Worm (Caenorhabditis elegans) whole organism, late embryonic: ENCODE results near the gene unc-76.

ENCODE experiments used
- C08G9.2 ChIP-seq: sonication (generic microtip); optimal IDR thresholded peaks from 2 replicates; lab custom pipeline; 2016; ENCODE audit warnings: mild to moderate bottlenecking, missing genetic modification characterization, moderate library complexity, missing compliant biosample characterization
- K02D7.2 ChIP-seq: sonication (generic microtip); optimal IDR thresholded peaks from 2 replicates; lab custom pipeline; 2017; ENCODE audit warnings: mild to moderate bottlenecking, missing genetic modification characterization, missing compliant biosample characterization
- K09A11.1 ChIP-seq: sonication (generic microtip); optimal IDR thresholded peaks from 2 replicates; lab custom pipeline; 2017; ENCODE audit warnings: antibody characterized with exemption, mild to moderate bottlenecking, missing genetic modification characterization, missing compliant biosample characterization; ENCODE audit not compliant: insufficient read depth
- T23F11.4 ChIP-seq: fragments of 200-800 bp; sonication (Bioruptor generic); optimal IDR thresholded peaks from 2 replicates; lab custom pipeline; 2018; ENCODE audit warnings: mild to moderate bottlenecking, missing genetic modification characterization, missing compliant biosample characterization
- ceh-18 ChIP-seq: sonication (generic microtip); optimal IDR thresholded peaks from 2 replicates; lab custom pipeline; 2016; ENCODE audit warnings: missing genetic modification characterization, missing compliant biosample characterization
- ceh-19 ChIP-seq: fragments of 200-800 bp; sonication (Bioruptor generic); optimal IDR thresholded peaks from 2 replicates; lab custom pipeline; 2018; ENCODE audit warnings: mild to moderate bottlenecking, missing genetic modification characterization, missing compliant biosample characterization
- ceh-2 ChIP-seq: sonication (generic microtip); optimal IDR thresholded peaks from 2 replicates; lab custom pipeline; 2016; ENCODE audit warnings: missing genotype, missing genetic modification characterization, missing compliant biosample characterization
- ceh-22 ChIP-seq: sonication (generic microtip); optimal IDR thresholded peaks from 2 replicates; lab custom pipeline; 2017; ENCODE audit warnings: missing biosample characterization, missing genetic modification characterization
- ceh-24 ChIP-seq: sonication (generic microtip); optimal IDR thresholded peaks from 2 replicates; lab custom pipeline; 2016; ENCODE audit warnings: mild to moderate bottlenecking, missing genetic modification characterization, missing compliant biosample characterization
- ceh-30 ChIP-seq: fragments of 150-350 bp; optimal IDR thresholded peaks from 2 replicates; lab custom pipeline; 2014; ENCODE audit warnings: missing biosample characterization, missing genetic modification characterization
- ceh-34 ChIP-seq: sonication (generic microtip); optimal IDR thresholded peaks from 2 replicates; lab custom pipeline; 2016; ENCODE audit warnings: mild to moderate bottlenecking, missing genetic modification characterization, missing compliant biosample characterization
- ceh-45 ChIP-seq: fragments of 200-800 bp; sonication (Bioruptor generic); IDR thresholded peaks from 2 replicates; pipeline ENCODE4 v1.3.6; 2022; ENCODE audit warnings: missing genetic modification reagents, missing genetic modification characterization, missing compliant biosample characterization
- ceh-6 ChIP-seq: fragments of 200-800 bp; sonication (Bioruptor generic); optimal IDR thresholded peaks from 2 replicates; lab custom pipeline; 2018; ENCODE audit warnings: mild to moderate bottlenecking, missing genetic modification characterization, missing compliant biosample characterization
- ceh-9 ChIP-seq: sonication (generic microtip); optimal IDR thresholded peaks from 2 replicates; lab custom pipeline; 2016; ENCODE audit warnings: mild to moderate bottlenecking, missing genetic modification characterization, inconsistent platforms, missing compliant biosample characterization
- che-1 ChIP-seq: sonication (generic microtip); optimal IDR thresholded peaks from 2 replicates; lab custom pipeline; 2016; ENCODE audit warnings: mild to moderate bottlenecking, missing genetic modification characterization, missing compliant biosample characterization
- dmd-4 ChIP-seq: sonication (generic microtip); optimal IDR thresholded peaks from 2 replicates; lab custom pipeline; 2016; ENCODE audit warnings: borderline replicate concordance, missing genetic modification characterization, missing compliant biosample characterization
- dve-1 ChIP-seq: sonication (generic microtip); optimal IDR thresholded peaks from 2 replicates; lab custom pipeline; 2017; ENCODE audit warnings: antibody characterized with exemption, mild to moderate bottlenecking, missing genetic modification characterization, missing compliant biosample characterization
- elt-4 ChIP-seq: sonication (generic microtip); optimal IDR thresholded peaks from 2 replicates; lab custom pipeline; 2016; ENCODE audit warnings: missing genetic modification characterization, missing compliant biosample characterization
- gmeb-2 ChIP-seq: sonication (generic microtip); optimal IDR thresholded peaks from 2 replicates; lab custom pipeline; 2016; ENCODE audit warnings: missing genetic modification characterization, inconsistent platforms, missing compliant biosample characterization
- hlh-13 ChIP-seq: fragments of 200-800 bp; sonication (Bioruptor generic); optimal IDR thresholded peaks from 2 replicates; lab custom pipeline; 2018; ENCODE audit warnings: mild to moderate bottlenecking, missing genetic modification characterization, missing compliant biosample characterization
- lim-6 ChIP-seq: sonication (generic microtip); optimal IDR thresholded peaks from 2 replicates; lab custom pipeline; 2016; ENCODE audit warnings: missing genetic modification characterization, missing compliant biosample characterization
- lin-11 ChIP-seq: fragments of 200-800 bp; sonication (Bioruptor generic); optimal IDR thresholded peaks from 2 replicates; lab custom pipeline; 2018; ENCODE audit warnings: mild to moderate bottlenecking, missing genetic modification characterization, missing compliant biosample characterization
- madf-2 ChIP-seq: sonication (generic microtip); optimal IDR thresholded peaks from 2 replicates; lab custom pipeline; 2017; ENCODE audit warnings: missing genetic modification characterization, missing compliant biosample characterization
- nfya-1 ChIP-seq: sonication (generic microtip); optimal IDR thresholded peaks from 2 replicates; lab custom pipeline; 2017; ENCODE audit warnings: missing genetic modification characterization, mild to moderate bottlenecking, missing compliant biosample characterization, antibody characterized with exemption, moderate library complexity
- odd-2 ChIP-seq: sonication (generic microtip); optimal IDR thresholded peaks from 2 replicates; lab custom pipeline; 2017; ENCODE audit warnings: antibody characterized with exemption, mild to moderate bottlenecking, missing genetic modification characterization, missing compliant biosample characterization
- pag-3 ChIP-seq: sonication (generic microtip); optimal IDR thresholded peaks from 2 replicates; lab custom pipeline; 2016; ENCODE audit warnings: missing compliant biosample characterization, missing genetic modification characterization, borderline replicate concordance
- pax-1 ChIP-seq: fragments of 150-350 bp; optimal IDR thresholded peaks from 2 replicates; lab custom pipeline; 2014; ENCODE audit warnings: missing biosample characterization, missing genetic modification characterization
- ref-2 ChIP-seq: sonication (generic microtip); optimal IDR thresholded peaks from 2 replicates; lab custom pipeline; 2016; ENCODE audit warnings: missing genetic modification characterization, missing compliant biosample characterization
- rnt-1 ChIP-seq: sonication (generic microtip); optimal IDR thresholded peaks from 2 replicates; lab custom pipeline; 2016; ENCODE audit warnings: missing genetic modification characterization, missing compliant biosample characterization
- sdc-2 ChIP-seq: sonication (generic microtip); optimal IDR thresholded peaks from 2 replicates; lab custom pipeline; 2016; ENCODE audit warnings: missing genotype, missing genetic modification characterization, missing compliant biosample characterization
- sox-2 ChIP-seq: fragments of 200-800 bp; sonication (Bioruptor generic); IDR thresholded peaks from 2 replicates; pipeline ENCODE4 v1.3.6; 2022; ENCODE audit warnings: missing genetic modification reagents, missing genetic modification characterization, missing compliant biosample characterization
- sox-4 ChIP-seq: sonication (generic microtip); optimal IDR thresholded peaks from 2 replicates; lab custom pipeline; 2017; ENCODE audit warnings: mild to moderate bottlenecking, missing genetic modification characterization, inconsistent platforms, missing compliant biosample characterization
- ttx-3 ChIP-seq: sonication (generic microtip); optimal IDR thresholded peaks from 2 replicates; lab custom pipeline; 2016; ENCODE audit warnings: missing genetic modification reagents, missing genetic modification characterization, missing compliant biosample characterization
- unc-55 ChIP-seq: sonication (generic microtip); optimal IDR thresholded peaks from 2 replicates; lab custom pipeline; 2017; ENCODE audit warnings: missing biosample characterization, missing genetic modification reagents, missing genetic modification characterization
- unc-86 ChIP-seq: sonication (generic microtip); optimal IDR thresholded peaks from 2 replicates; lab custom pipeline; 2016; ENCODE audit warnings: missing genetic modification characterization, missing compliant biosample characterization
- zip-5 ChIP-seq: sonication (generic microtip); optimal IDR thresholded peaks from 2 replicates; lab custom pipeline; 2016; ENCODE audit warnings: missing genetic modification characterization, missing compliant biosample characterization
- ztf-16 ChIP-seq: sonication (generic microtip); optimal IDR thresholded peaks from 2 replicates; lab custom pipeline; 2017; ENCODE audit warnings: missing genetic modification characterization, missing compliant biosample characterization

The unc-76 gene

DNA sequence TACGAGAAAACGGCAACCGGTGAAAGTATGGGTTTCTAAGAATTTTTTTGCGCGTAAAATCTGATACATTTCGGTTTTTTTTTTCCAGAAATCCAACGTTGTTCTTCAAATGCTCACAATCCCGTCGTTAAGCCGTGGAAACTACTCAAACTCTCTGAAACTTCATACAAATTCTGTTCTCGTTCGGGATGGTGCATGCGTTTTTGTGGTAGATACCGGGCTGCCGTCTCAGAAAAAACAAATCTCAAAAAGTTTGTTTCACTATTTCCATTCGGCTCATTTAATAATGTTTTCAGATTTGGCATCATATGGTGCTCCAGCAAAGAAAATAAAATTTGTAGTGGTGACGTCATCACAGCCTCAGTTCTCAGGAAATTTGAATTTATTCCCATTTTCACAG lies 16.8 kb upstream of the unc-76 start:
- TF ChIP-seq nfya-1 (no peak), ceh-6 (no peak), lim-6 (tag; lab: Kevin White, UChicago) (no peak), lin-11 (tag; lab: Kevin White, UChicago) (no peak), C08G9.2 (no peak), T23F11.4 (GFP tag; lab: Kevin White, UChicago) (no peak), hlh-13 (GFP tag; lab: Kevin White, UChicago) (no peak), pag-3 (no peak), gmeb-2 (no peak), ref-2 (tag; lab: Kevin White, UChicago) (no peak), odd-2 (no peak), pax-1 (tag; lab: Kevin White, UChicago) (no peak), ceh-24 (no peak), ceh-45 (GFP tag; lab: Robert Waterston, UW) (no peak), madf-2 (tag; lab: Kevin White, UChicago) (no peak)

DNA sequence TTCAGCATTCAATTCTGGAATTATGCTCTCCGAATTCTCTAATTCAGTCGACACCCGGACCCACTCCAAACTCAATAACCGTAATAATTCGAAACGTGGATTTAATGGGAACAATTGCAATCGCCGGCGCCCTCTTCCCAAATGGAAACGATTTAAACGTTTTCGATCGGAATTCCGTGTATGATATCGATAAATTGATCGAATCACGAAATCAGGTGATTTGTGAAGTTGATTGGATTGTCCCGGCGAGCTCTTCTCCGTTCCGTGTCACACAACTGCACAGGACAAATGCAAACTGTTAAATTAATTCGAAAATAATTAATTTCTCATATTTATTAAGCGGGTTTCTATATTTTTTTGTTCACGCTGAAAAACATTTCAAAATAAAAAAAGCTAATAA lies 15.7 kb upstream of the unc-76 start, which contains the start of gene C25D7.16:
Gene C25D7.16, plus strand, starts transcription at position 301 of the 400 bp plus-strand sequence.
- TF ChIP-seq che-1 (no peak), ceh-22 (tag; lab: Kevin White, UChicago) (no peak), sox-2 (GFP tag; lab: Robert Waterston, UW) (no peak), sox-4 (no peak), sdc-2 (no peak), ceh-34 (tag; lab: Kevin White, UChicago) (no peak), dve-1 (no peak), K09A11.1 (no peak), gmeb-2 (no peak), ceh-2 (no peak), dmd-4 (no peak), ceh-24 (no peak), K02D7.2 (tag; lab: Kevin White, UChicago) (no peak), T23F11.4 (GFP tag; lab: Kevin White, UChicago) (no peak), rnt-1 (tag; lab: Kevin White, UChicago) (no peak), ceh-30 (tag; lab: Kevin White, UChicago) (no peak), ceh-18 (tag; lab: Kevin White, UChicago) (no peak), pag-3 (no peak), lim-6 (tag; lab: Kevin White, UChicago) (no peak), zip-5 (tag; lab: Kevin White, UChicago) (no peak)

- TF ChIP-seq sox-2 (GFP tag; lab: Robert Waterston, UW) (no peak), ceh-19 (GFP tag; lab: Kevin White, UChicago) (no peak), ceh-2 (no peak), ceh-34 (tag; lab: Kevin White, UChicago) (no peak), ceh-18 (tag; lab: Kevin White, UChicago) (no peak), C08G9.2 (no peak), T23F11.4 (GFP tag; lab: Kevin White, UChicago) (no peak), rnt-1 (tag; lab: Kevin White, UChicago) (no peak), sox-4 (no peak), ttx-3 (no peak), unc-86 (tag; lab: Kevin White, UChicago) (no peak), ceh-9 (tag; lab: Kevin White, UChicago) (no peak), ztf-16 (tag; lab: Kevin White, UChicago) (no peak), ceh-30 (tag; lab: Kevin White, UChicago) (no peak), unc-55 (GFP tag; lab: Kevin White, UChicago) (no peak)
These were observed 15.2 kb upstream of the unc-76 start for ce11 chrV:15056346-15056839.

- no peak for TF ChIP-seq ref-2 (tag; lab: Kevin White, UChicago)
- no peak for TF ChIP-seq elt-4 (tag; lab: Kevin White, UChicago)
- no peak for TF ChIP-seq K02D7.2 (tag; lab: Kevin White, UChicago)
- TF ChIP-seq dmd-4: no peak
- TF ChIP-seq dve-1: no peak
These were observed 13.8 kb upstream of the unc-76 start for ce11 chrV:15057724-15058123.
